Fruit fly (Drosophila melanogaster): ENCODE data around the gene Naa60.

Naa60 gene

DNA sequence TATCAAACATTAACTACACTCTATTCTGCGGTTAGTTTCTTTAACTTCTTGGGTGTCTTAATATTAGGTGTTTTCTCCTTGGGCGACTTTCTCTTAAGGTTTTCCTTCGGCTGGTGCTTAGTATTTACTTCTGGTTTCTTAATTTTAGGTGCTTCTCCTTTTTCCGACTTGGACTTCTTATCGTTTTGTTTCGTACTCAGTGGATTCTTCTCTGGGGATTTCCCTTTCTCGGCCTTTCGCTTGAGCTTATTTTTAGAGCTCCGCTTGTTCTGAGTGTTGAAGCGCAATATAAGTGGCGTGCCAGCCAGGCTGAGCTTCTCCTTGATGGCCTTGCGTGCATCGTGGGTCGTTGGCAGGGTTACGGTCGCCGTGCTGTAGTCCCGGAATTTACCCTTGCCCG, 8.9 kb upstream of the Naa60 start:
- no peak for TF ChIP-seq pad (GFP tag; optimal IDR thresholded peaks at IDR 0.05)
- TF ChIP-seq kay (GFP tag; ENCODE audit: borderline replicate concordance), result no peak
- no peak for TF ChIP-seq CG5204 (GFP tag; optimal IDR thresholded peaks at IDR 0.05)
- TF ChIP-seq Clk (GFP tag; optimal IDR thresholded peaks at IDR 0.05), result no peak
- no peak for TF ChIP-seq cnc (optimal IDR thresholded peaks at IDR 0.05)
- no peak for TF ChIP-seq Hr96 (GFP tag; optimal IDR thresholded peaks at IDR 0.05)
- no peak for TF ChIP-seq toe (GFP tag; optimal IDR thresholded peaks at IDR 0.05)
- no peak for TF ChIP-seq CG12768 (GFP tag; optimal IDR thresholded peaks at IDR 0.05)
- TF ChIP-seq CG11617 (GFP tag; optimal IDR thresholded peaks at IDR 0.05), result no peak
- no peak for TF ChIP-seq tj (GFP tag; optimal IDR thresholded peaks at IDR 0.05)

DNA sequence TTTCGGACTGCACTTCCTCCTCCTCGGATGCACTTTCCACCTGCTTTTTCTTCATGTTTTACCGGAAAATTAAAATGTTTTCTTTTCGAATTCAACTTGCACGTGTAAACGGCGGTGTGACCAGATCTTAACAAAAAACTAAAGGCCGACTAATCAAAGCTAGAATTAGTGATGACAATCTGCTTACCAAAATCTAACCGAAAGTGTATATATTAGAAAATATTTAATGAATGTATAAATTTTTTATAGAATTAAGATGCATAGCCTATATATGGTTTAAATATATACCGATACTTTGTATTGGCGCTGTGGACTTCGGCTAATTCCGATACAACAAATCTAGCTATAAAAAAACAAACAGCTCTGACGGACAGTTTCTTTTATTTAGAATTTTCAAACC, 7.8 kb upstream of the Naa60 start, which contains the start of the genes CG18178 and CG14174:
CG18178 (minus strand) TSS at position 216 of the 400 bp plus-strand sequence.
CG14174 (plus strand) TSS at position 400 of the 400 bp plus-strand sequence.
- TF ChIP-seq Crg-1 (GFP tag; optimal IDR thresholded peaks at IDR 0.05) (peak; percentile 2), Mnt (GFP tag; optimal IDR thresholded peaks at IDR 0.05) (peak; percentile 96), CG14711 (tag; optimal IDR thresholded peaks at IDR 0.05) (peak; percentile 75), cic (GFP tag; optimal IDR thresholded peaks at IDR 0.05) (no peak), bab1 (GFP tag; optimal IDR thresholded peaks at IDR 0.05) (peak; percentile 63), CG12768 (GFP tag; optimal IDR thresholded peaks at IDR 0.05) (peak; percentile 68), Hr96 (GFP tag; optimal IDR thresholded peaks at IDR 0.05) (no peak), tj (GFP tag; optimal IDR thresholded peaks at IDR 0.05) (peak; percentile 60), ovo (GFP tag; optimal IDR thresholded peaks at IDR 0.05) (peak; percentile 33), Clk (GFP tag; optimal IDR thresholded peaks at IDR 0.05) (no peak), kay (GFP tag; ENCODE audit: borderline replicate concordance) (no peak), CG33017 (tag; optimal IDR thresholded peaks at IDR 0.05) (peak; percentile 58), pad (GFP tag; optimal IDR thresholded peaks at IDR 0.05) (peak; percentile 44), CG11617 (GFP tag; optimal IDR thresholded peaks at IDR 0.05) (peak; percentile 74), CG7101 (tag; optimal IDR thresholded peaks at IDR 0.05) (peak; percentile 74), CG7045 (GFP tag; optimal IDR thresholded peaks at IDR 0.05) (peak; percentile 56), toe (GFP tag; optimal IDR thresholded peaks at IDR 0.05) (peak; percentile 28)

DNA sequence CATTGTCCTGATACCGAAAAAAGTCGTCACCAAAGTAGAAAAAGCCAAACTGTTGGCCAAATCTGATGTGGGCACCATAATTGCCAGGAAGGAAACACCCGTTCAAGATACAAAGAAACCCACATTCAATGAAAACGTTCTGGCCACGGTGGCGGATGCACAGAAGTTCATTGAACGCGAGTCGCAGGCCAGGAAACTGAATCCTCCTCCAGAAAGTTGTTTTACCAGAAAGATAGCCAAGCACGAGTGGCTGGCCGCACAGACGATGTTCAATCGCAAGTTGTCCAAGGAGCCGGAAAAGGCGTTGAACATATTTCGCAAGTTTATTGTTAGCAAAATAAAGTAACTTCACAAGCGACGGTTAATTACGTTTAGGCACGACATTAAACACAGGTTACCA, 6.6 kb upstream of the Naa60 start:
- TF ChIP-seq cnc (optimal IDR thresholded peaks at IDR 0.05) (no peak), CG7101 (tag; optimal IDR thresholded peaks at IDR 0.05) (no peak), CG11617 (GFP tag; optimal IDR thresholded peaks at IDR 0.05) (no peak), ovo (GFP tag; optimal IDR thresholded peaks at IDR 0.05) (no peak), CG1620 (GFP tag; optimal IDR thresholded peaks at IDR 0.05) (no peak), tj (GFP tag; optimal IDR thresholded peaks at IDR 0.05) (no peak), CG12768 (GFP tag; optimal IDR thresholded peaks at IDR 0.05) (no peak), Clk (GFP tag; optimal IDR thresholded peaks at IDR 0.05) (no peak), bab1 (GFP tag; optimal IDR thresholded peaks at IDR 0.05) (no peak), CG5204 (GFP tag; optimal IDR thresholded peaks at IDR 0.05) (no peak), CG33017 (tag; optimal IDR thresholded peaks at IDR 0.05) (no peak), kay (GFP tag; ENCODE audit: borderline replicate concordance) (no peak), pad (GFP tag; optimal IDR thresholded peaks at IDR 0.05) (no peak), Hr96 (GFP tag; optimal IDR thresholded peaks at IDR 0.05) (no peak), CG7045 (GFP tag; optimal IDR thresholded peaks at IDR 0.05) (no peak), CG14711 (tag; optimal IDR thresholded peaks at IDR 0.05) (no peak), Mnt (GFP tag; optimal IDR thresholded peaks at IDR 0.05) (no peak), cic (GFP tag; optimal IDR thresholded peaks at IDR 0.05) (no peak), Crg-1 (GFP tag; optimal IDR thresholded peaks at IDR 0.05) (no peak), toe (GFP tag; optimal IDR thresholded peaks at IDR 0.05) (no peak)

DNA sequence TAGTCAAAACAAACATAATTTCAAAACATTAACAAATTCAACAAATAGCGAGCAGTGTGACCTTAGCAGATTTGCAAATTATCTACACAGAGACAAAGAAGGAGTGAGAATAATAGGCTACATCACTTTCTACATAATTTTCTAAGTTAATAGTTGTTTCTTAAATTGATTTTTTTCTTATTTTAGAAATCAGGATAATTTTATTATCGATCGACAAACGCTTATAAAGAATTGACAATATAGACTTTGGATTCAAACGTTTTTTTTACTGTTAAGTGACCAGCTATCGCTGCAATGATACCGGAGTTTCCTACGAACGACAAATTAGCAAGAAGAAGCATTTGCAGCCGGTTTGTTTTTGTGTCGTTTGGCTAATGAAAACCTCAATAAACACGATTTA, 3.6 kb upstream of the Naa60 start, which contains the start of the genes nbs and defl:
nbs (minus strand) TSS at position 87 of the 400 bp plus-strand sequence.
defl (plus strand) TSS at position 316 of the 400 bp plus-strand sequence.
- peak; percentile 63 for TF ChIP-seq Crg-1 (GFP tag; optimal IDR thresholded peaks at IDR 0.05)
- TF ChIP-seq Clk (GFP tag; optimal IDR thresholded peaks at IDR 0.05), result peak; percentile 11
- no peak for TF ChIP-seq CG5204 (GFP tag; optimal IDR thresholded peaks at IDR 0.05)
- TF ChIP-seq CG1620 (GFP tag; optimal IDR thresholded peaks at IDR 0.05), result peak; percentile 81
- no peak for TF ChIP-seq cnc (optimal IDR thresholded peaks at IDR 0.05)
- TF ChIP-seq ovo (GFP tag; optimal IDR thresholded peaks at IDR 0.05), result peak; percentile 61
- peak; percentile 43 for TF ChIP-seq pad (GFP tag; optimal IDR thresholded peaks at IDR 0.05)
- TF ChIP-seq Hr96 (GFP tag; optimal IDR thresholded peaks at IDR 0.05), result no peak
- peak; percentile 65 for TF ChIP-seq CG12768 (GFP tag; optimal IDR thresholded peaks at IDR 0.05)
- peak; percentile 67 for TF ChIP-seq CG7101 (tag; optimal IDR thresholded peaks at IDR 0.05)
- TF ChIP-seq bab1 (GFP tag; optimal IDR thresholded peaks at IDR 0.05), result peak; percentile 57
- TF ChIP-seq cic (GFP tag; optimal IDR thresholded peaks at IDR 0.05), result no peak
- peak; percentile 40 for TF ChIP-seq CG14711 (tag; optimal IDR thresholded peaks at IDR 0.05)
- TF ChIP-seq Mnt (GFP tag; optimal IDR thresholded peaks at IDR 0.05), result peak; percentile 55
- TF ChIP-seq CG11617 (GFP tag; optimal IDR thresholded peaks at IDR 0.05), result peak; percentile 77
- peak; percentile 22 for TF ChIP-seq tj (GFP tag; optimal IDR thresholded peaks at IDR 0.05)
- TF ChIP-seq CG7045 (GFP tag; optimal IDR thresholded peaks at IDR 0.05), result peak; percentile 48
- peak; percentile 45 for TF ChIP-seq CG33017 (tag; optimal IDR thresholded peaks at IDR 0.05)

DNA sequence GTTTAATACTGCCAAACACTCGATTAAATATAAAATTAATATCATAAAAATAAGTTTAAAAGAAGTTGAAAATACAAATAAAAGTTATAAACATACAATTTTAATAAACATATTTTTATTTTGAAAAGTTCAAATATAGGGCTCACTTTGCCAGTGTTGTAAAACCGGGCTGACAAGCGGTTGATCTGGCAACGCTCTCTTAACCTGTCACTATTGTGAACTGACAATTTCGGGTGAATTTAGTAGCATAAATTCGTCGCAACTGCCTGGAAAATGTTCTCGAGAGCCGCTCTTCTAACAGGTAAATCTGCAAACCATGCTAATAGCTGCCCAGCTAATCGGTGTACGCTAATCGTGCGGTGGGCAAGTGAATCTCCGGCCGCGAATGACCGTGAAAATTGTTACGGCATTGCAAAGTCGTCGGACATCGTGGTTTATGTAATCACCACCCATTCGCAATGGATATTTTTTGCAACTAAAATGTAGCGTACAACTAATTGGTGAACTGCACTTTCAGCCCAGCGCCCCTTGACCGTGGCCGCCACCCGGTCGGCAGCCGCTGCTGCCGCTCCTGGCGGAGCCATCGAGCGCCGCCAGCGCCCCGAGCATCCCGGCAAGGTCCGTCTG, 3.2 kb downstream of the Naa60 start, which contains the start of gene ATPsynB:
ATPsynB (plus strand) TSS at position 205 of the 627 bp plus-strand sequence.
- TF ChIP-seq ovo (GFP tag; optimal IDR thresholded peaks at IDR 0.05) (no peak), kay (GFP tag; ENCODE audit: borderline replicate concordance) (no peak), CG7101 (tag; optimal IDR thresholded peaks at IDR 0.05) (peak; percentile 61), cic (GFP tag; optimal IDR thresholded peaks at IDR 0.05) (peak; percentile 36), Mnt (GFP tag; optimal IDR thresholded peaks at IDR 0.05) (peak; percentile 38), toe (GFP tag; optimal IDR thresholded peaks at IDR 0.05) (no peak), CG11617 (GFP tag; optimal IDR thresholded peaks at IDR 0.05) (peak; percentile 21), Crg-1 (GFP tag; optimal IDR thresholded peaks at IDR 0.05) (peak; percentile 72), CG12768 (GFP tag; optimal IDR thresholded peaks at IDR 0.05) (peak; percentile 25), CG1620 (GFP tag; optimal IDR thresholded peaks at IDR 0.05) (peak; percentile 72), bab1 (GFP tag; optimal IDR thresholded peaks at IDR 0.05) (peak; percentile 5), cnc (optimal IDR thresholded peaks at IDR 0.05) (no peak), CG7045 (GFP tag; optimal IDR thresholded peaks at IDR 0.05) (no peak), pad (GFP tag; optimal IDR thresholded peaks at IDR 0.05) (peak; percentile 57), CG14711 (tag; optimal IDR thresholded peaks at IDR 0.05) (peak; percentile 14)
